Worm (Caenorhabditis elegans): ENCODE results near the gene twk-9.

twk-9 gene

DNA sequence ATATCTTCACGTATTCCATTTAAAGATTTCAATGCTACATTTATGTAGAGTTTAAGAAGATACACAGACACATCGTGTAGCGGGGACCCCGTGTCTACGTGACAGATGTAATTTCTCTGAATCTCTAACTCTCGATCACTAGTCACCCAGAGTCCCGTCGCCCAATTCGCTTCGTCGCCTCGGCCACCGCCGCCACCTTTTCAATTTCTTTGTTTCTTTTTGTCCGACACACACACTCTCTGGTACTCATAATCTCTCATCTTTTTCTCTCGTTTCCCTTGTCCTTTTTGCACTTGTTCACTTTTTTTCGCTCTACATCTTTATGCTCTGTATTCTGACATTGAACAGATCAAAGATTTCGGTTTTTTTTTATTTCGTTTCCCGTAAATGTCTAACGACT lies 25.4 kb downstream of the twk-9 start (continued):
- TF ChIP-seq lsy-2 (tag; optimal IDR thresholded peaks at IDR 0.05) (peak; percentile 70 to 79), nhr-77 (tag; optimal IDR thresholded peaks at IDR 0.05) (peak; percentile 31), dmd-8 (GFP tag; IDR thresholded peaks at IDR 0.05) (no peak), tag-97 (GFP tag; IDR thresholded peaks at IDR 0.05) (no peak), F49E8.2 (tag; optimal IDR thresholded peaks at IDR 0.05; ENCODE audit: borderline replicate concordance) (no peak), dve-1 (tag; optimal IDR thresholded peaks at IDR 0.05; ENCODE audit: insufficient read depth) (peak; percentile 87)

DNA sequence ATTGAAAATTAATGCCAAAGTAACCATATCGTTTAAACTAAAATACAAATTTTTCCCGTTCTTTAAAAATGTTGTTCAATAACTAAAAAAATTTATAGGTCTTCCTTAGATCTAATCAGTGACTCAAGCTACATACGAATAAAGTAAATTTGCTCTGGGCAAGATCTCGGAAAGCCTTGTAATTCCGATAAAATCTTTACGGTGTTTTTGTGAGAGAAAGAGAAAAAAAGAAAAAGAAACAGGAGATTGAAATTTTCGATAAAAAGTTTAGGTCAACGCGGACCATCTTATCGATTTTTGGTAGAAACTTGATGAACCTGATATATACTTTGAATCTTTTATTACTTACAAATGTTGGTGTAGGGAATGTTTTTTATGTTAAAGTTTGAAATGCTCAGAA lies 30.2 kb downstream of the twk-9 start:
- TF ChIP-seq unc-39 (tag; optimal IDR thresholded peaks at IDR 0.05): no peak

DNA sequence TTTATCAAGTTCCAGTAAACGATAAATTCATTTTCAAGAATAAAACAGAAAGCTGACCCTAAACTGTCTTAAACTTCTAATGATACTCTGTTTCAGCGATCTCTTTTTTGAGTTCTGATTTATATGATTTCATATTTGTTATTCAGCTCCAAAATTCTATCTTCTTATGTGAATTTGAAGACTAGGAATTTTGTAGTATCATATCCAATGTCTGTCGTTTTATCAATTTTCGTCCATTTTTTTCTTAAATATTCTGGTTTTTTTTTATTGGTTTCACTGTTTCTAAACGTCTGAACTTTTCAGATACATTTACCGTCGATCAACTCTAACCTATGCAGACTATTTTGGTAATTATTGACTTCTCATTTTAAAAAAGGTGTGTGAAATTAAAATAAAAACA lies 32.0 kb downstream of the twk-9 start, which contains the start of the genes nhr-138 and C28D4.18:
Gene nhr-138, plus strand, starts transcription at position 304 of the 400 bp plus-strand sequence.
Gene C28D4.18, plus strand, starts transcription at position 333 of the 400 bp plus-strand sequence.
- TF ChIP-seq aha-1 (tag): peak; percentile 95
- no peak for TF ChIP-seq F37D6.2 (tag; optimal IDR thresholded peaks at IDR 0.05)

DNA sequence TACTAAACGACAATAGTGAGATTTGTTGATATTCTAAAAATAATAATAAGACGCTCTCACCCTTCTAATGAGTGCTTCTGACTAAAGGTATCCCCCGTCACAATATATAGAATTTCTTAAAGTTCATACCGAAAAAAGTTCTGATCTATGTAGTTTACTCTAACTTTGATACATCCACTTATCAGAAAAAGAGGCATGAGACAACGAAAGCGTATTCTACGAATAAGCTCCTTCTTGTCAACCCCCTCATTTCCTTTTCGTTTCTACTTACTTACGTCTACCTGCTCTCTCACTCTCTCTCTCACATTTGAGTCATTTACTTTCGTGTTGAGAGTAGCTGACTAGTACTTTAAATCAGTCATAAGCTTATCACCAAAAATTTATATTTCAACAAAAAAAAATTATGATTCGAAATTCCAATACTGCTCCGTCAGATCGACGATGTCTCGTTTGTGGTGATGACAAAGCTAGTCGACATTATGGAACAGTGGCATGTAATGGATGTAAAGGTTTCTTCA lies 32.6 kb downstream of the twk-9 start:
- TF ChIP-seq set-16 (GFP tag; IDR thresholded peaks at IDR 0.05) (no peak), F44E2.7 (GFP tag; IDR thresholded peaks at IDR 0.05) (no peak), hmg-1.1 (GFP tag; IDR thresholded peaks at IDR 0.05) (no peak), nhr-48 (tag; optimal IDR thresholded peaks at IDR 0.05) (no peak), nhr-11 (tag; optimal IDR thresholded peaks at IDR 0.05) (peak; percentile 38), lir-3 (tag; optimal IDR thresholded peaks at IDR 0.05) (no peak), aha-1 (tag) (peak; percentile 80), unc-62 (GFP tag; optimal IDR thresholded peaks at IDR 0.05 in 1 of 2) (peak in 1 of 2 experiments; percentile 63), unc-62 (tag; optimal IDR thresholded peaks at IDR 0.05) (no peak), daf-8 (GFP tag; IDR thresholded peaks at IDR 0.05) (no peak)

DNA sequence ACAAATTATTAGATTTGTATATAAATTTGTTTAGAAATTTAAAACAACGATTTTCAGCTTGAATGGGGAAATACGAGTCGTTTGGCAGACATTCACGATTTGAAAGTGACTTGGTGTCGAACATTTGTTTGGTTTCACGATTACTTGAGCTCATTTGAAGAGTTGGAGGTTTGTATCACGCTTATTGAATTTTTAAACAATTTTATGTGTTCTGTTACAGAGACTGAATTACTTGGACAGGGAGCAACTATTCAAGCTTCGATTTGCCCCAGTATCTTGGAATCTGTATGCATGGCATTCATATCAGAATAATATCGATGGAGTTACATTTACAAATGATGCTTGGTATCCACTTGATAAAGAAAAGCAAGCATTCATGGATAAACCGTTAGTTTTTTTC lies 34.2 kb downstream of the twk-9 start:
- no peak for TF ChIP-seq lin-1 (GFP tag; IDR thresholded peaks at IDR 0.05)
- TF ChIP-seq ctbp-1 (GFP tag; IDR thresholded peaks at IDR 0.05): no peak
- peak in 1 of 2 experiments; percentile 91 for TF ChIP-seq unc-62 (GFP tag; optimal IDR thresholded peaks at IDR 0.05 in 1 of 2)
- TF ChIP-seq unc-62 (tag; optimal IDR thresholded peaks at IDR 0.05): no peak
- TF ChIP-seq nhr-42 (GFP tag; IDR thresholded peaks at IDR 0.05): no peak
- no peak for TF ChIP-seq hlh-30 (tag; optimal IDR thresholded peaks at IDR 0.05; ENCODE audit: insufficient read depth)
- TF ChIP-seq nhr-237 (tag; optimal IDR thresholded peaks at IDR 0.05): no peak
- no peak for TF ChIP-seq lin-38 (GFP tag; IDR thresholded peaks at IDR 0.05)
- TF ChIP-seq egl-27 (tag; optimal IDR thresholded peaks at IDR 0.05): no peak

DNA sequence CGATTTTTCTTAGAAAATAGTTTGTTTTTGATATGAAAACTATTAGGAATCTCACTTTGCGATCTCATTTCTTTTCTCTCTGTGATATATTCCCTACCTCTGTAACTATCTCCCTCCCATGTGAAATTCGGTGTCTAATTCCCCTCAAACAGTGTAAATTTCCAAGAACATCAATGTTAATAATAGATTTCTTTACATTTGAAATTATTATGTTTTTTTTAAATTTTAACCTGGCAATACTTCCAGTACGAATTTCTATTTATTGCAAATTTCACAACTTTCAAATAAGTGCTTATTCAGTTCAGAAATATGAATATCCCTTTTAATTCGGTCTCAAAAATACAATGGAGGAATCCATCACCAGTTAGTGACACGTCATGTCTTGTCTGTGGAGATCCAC lies 35.4 kb downstream of the twk-9 start, which contains the start of gene nhr-100:
Gene nhr-100, plus strand, starts transcription at position 301 of the 400 bp plus-strand sequence.
- no peak for TF ChIP-seq nhr-76 (tag; optimal IDR thresholded peaks at IDR 0.05)
- no peak for TF ChIP-seq rbr-2 (tag; optimal IDR thresholded peaks at IDR 0.05)
- TF ChIP-seq nhr-237 (tag; optimal IDR thresholded peaks at IDR 0.05): no peak
- TF ChIP-seq zag-1 (tag; optimal IDR thresholded peaks at IDR 0.05): no peak
- no peak for TF ChIP-seq vab-7 (GFP tag; IDR thresholded peaks at IDR 0.05)
- TF ChIP-seq unc-62 (GFP tag; optimal IDR thresholded peaks at IDR 0.05 in 1 of 2): no peak
- TF ChIP-seq unc-62 (tag; optimal IDR thresholded peaks at IDR 0.05): no peak
- no peak for TF ChIP-seq dmd-6 (GFP tag; IDR thresholded peaks at IDR 0.05)
- no peak for TF ChIP-seq D1046.2 (GFP tag; IDR thresholded peaks at IDR 0.05)
- no peak for TF ChIP-seq nhr-48 (tag; optimal IDR thresholded peaks at IDR 0.05)
- no peak for TF ChIP-seq lsy-2 (tag; optimal IDR thresholded peaks at IDR 0.05)
- TF ChIP-seq ces-1 (GFP tag; optimal IDR thresholded peaks at IDR 0.05): no peak
- no peak for TF ChIP-seq ceh-20 (GFP tag; IDR thresholded peaks at IDR 0.05)
- no peak for TF ChIP-seq F49E8.2 (tag; optimal IDR thresholded peaks at IDR 0.05; ENCODE audit: borderline replicate concordance)
- no peak for TF ChIP-seq attf-4 (tag; optimal IDR thresholded peaks at IDR 0.05)
- no peak for TF ChIP-seq cey-2 (tag; optimal IDR thresholded peaks at IDR 0.05; ENCODE audit: borderline replicate concordance, insufficient read depth)

All from whole organism, L4 larva.